Worm (Caenorhabditis elegans) whole organism, L1 larva: ENCODE measurements around the gene F48G7.8.

Experiments
- C04F5.9 ChIP-seq: sonication (generic microtip); optimal IDR thresholded peaks from 2 replicates; lab custom pipeline; 2016; ENCODE audit warnings: missing genetic modification characterization, missing compliant biosample characterization
- C16A3.4 ChIP-seq: fragments of 150-350 bp; optimal IDR thresholded peaks from 2 replicates; lab custom pipeline; 2014; ENCODE audit warnings: missing biosample characterization, missing genetic modification characterization
- F16B12.6 ChIP-seq: fragments of 150-350 bp; optimal IDR thresholded peaks from 2 replicates; lab custom pipeline; 2014; ENCODE audit warnings: missing biosample characterization, missing genetic modification characterization
- aly-2 ChIP-seq: fragments of 150-350 bp; optimal IDR thresholded peaks from 2 replicates; lab custom pipeline; 2014; ENCODE audit warnings: missing biosample characterization, missing genetic modification characterization
- ama-1 ChIP-seq: fragments of 150-350 bp; optimal IDR thresholded peaks from 2 replicates; lab custom pipeline; 2014
- ceh-63 ChIP-seq: fragments of 200-800 bp; sonication (Bioruptor generic); optimal IDR thresholded peaks from 2 replicates; lab custom pipeline; 2018; ENCODE audit warnings: mild to moderate bottlenecking, missing genetic modification characterization, missing compliant biosample characterization
- ceh-8 ChIP-seq: fragments of 200-800 bp; sonication (Bioruptor generic); optimal IDR thresholded peaks from 2 replicates; lab custom pipeline; 2018; ENCODE audit warnings: mild to moderate bottlenecking, missing genetic modification characterization, moderate library complexity, missing compliant biosample characterization
- ceh-90 ChIP-seq: sonication (generic microtip); optimal IDR thresholded peaks from 2 replicates; lab custom pipeline; 2016; ENCODE audit warnings: missing genetic modification characterization, missing compliant biosample characterization
- dsc-1 ChIP-seq: sonication (generic microtip); optimal IDR thresholded peaks from 2 replicates; lab custom pipeline; 2016; ENCODE audit warnings: mild to moderate bottlenecking, missing genetic modification characterization, missing compliant biosample characterization
- efl-1 ChIP-seq, 4 experiments: fragments of 150-350 bp; optimal IDR thresholded peaks in 3 of 4; peaks in 1 of 4; 1 replicate in 1 of 4; 2 replicates in 3 of 4; lab custom pipeline; 2014; ENCODE audit warnings: missing biosample characterization in 2 of 4, missing genetic modification characterization in 2 of 4, missing genetic modification reagents in 2 of 4
- efl-3 ChIP-seq: fragments of 200-800 bp; sonication (Bioruptor generic); optimal IDR thresholded peaks from 2 replicates; lab custom pipeline; 2018; ENCODE audit warnings: mild to moderate bottlenecking, missing genetic modification characterization, missing compliant biosample characterization
- elt-2 ChIP-seq: sonication (generic microtip); optimal IDR thresholded peaks from 2 replicates; lab custom pipeline; 2016; ENCODE audit warnings: missing genetic modification characterization, mild to moderate bottlenecking, inconsistent platforms, missing compliant biosample characterization, missing genetic modification reagents
- elt-3 ChIP-seq, 6 experiments: fragments of 150-350 bp in 1 of 6; sonication (generic microtip); optimal IDR thresholded peaks; 2 replicates each; lab custom pipeline; 2017 to 2018; ENCODE audit warnings: missing biosample characterization in 6 of 6, missing genetic modification characterization in 6 of 6, inconsistent platforms in 1 of 6
- ets-5 ChIP-seq: fragments of 200-800 bp; sonication (Bioruptor generic); IDR thresholded peaks from 2 replicates; pipeline ENCODE4 v1.3.6; 2022; ENCODE audit warnings: missing genetic modification characterization, missing compliant biosample characterization
- fkh-10 ChIP-seq: sonication (generic microtip); optimal IDR thresholded peaks from 2 replicates; lab custom pipeline; 2017; ENCODE audit warnings: missing biosample characterization, missing genetic modification reagents, missing genetic modification characterization
- fkh-4 ChIP-seq: sonication (generic microtip); optimal IDR thresholded peaks from 2 replicates; lab custom pipeline; 2016; ENCODE audit warnings: missing compliant biosample characterization, missing genetic modification characterization, borderline replicate concordance
- fos-1 ChIP-seq: fragments of 150-350 bp; optimal IDR thresholded peaks from 2 replicates; lab custom pipeline; 2014; ENCODE audit warnings: missing biosample characterization, missing genetic modification characterization
- grh-1 ChIP-seq: fragments of 200-800 bp; sonication (Bioruptor generic); IDR thresholded peaks from 2 replicates; pipeline ENCODE4 v1.3.6; 2022; ENCODE audit warnings: missing genetic modification reagents, missing genetic modification characterization, missing compliant biosample characterization
- irx-1 ChIP-seq: sonication (generic microtip); optimal IDR thresholded peaks from 2 replicates; lab custom pipeline; 2016; ENCODE audit warnings: missing genetic modification characterization, missing compliant biosample characterization
- isw-1 ChIP-seq: fragments of 200-800 bp; sonication (Bioruptor generic); IDR thresholded peaks from 2 replicates; pipeline ENCODE4 v1.3.6; 2022; ENCODE audit warnings: missing genetic modification characterization, missing compliant biosample characterization
- lin-13 ChIP-seq: fragments of 150-350 bp; optimal IDR thresholded peaks from 2 replicates; lab custom pipeline; 2014; ENCODE audit warnings: missing biosample characterization, missing genetic modification reagents, missing genetic modification characterization
- lin-14 ChIP-seq: fragments of 200-800 bp; sonication (Bioruptor generic); optimal IDR thresholded peaks from 2 replicates; lab custom pipeline; 2018; ENCODE audit warnings: mild to moderate bottlenecking, missing genetic modification characterization, moderate library complexity, missing compliant biosample characterization
- lin-35 ChIP-seq, 2 experiments: fragments of 150-350 bp; optimal IDR thresholded peaks; 2 replicates each; lab custom pipeline; 2014; ENCODE audit warnings: missing biosample characterization in 2 of 2, missing genetic modification characterization in 2 of 2, missing genetic modification reagents in 2 of 2
- lin-39 ChIP-seq: fragments of 150-350 bp; optimal IDR thresholded peaks from 2 replicates; lab custom pipeline; 2014; ENCODE audit warnings: missing biosample characterization, missing genetic modification reagents, missing genetic modification characterization
- lir-3 ChIP-seq: sonication (generic microtip); optimal IDR thresholded peaks from 2 replicates; lab custom pipeline; 2016; ENCODE audit warnings: mild to moderate bottlenecking, missing genetic modification characterization, moderate library complexity, missing compliant biosample characterization; ENCODE audit not compliant: poor library complexity
- lsy-2 ChIP-seq, 2 experiments: fragments of 150-350 bp; optimal IDR thresholded peaks; 2 replicates each; lab custom pipeline; 2014; ENCODE audit warnings: missing biosample characterization in 2 of 2, missing genetic modification characterization in 2 of 2
- nhr-11 ChIP-seq: fragments of 150-350 bp; optimal IDR thresholded peaks from 2 replicates; lab custom pipeline; 2014; ENCODE audit warnings: missing biosample characterization, missing genetic modification characterization
- nhr-19 ChIP-seq: fragments of 200-800 bp; sonication (Bioruptor generic); conservative IDR thresholded peaks from 2 replicates; pipeline ENCODE4 v1.3.6; 2022; ENCODE audit warnings: missing genetic modification characterization, missing compliant biosample characterization
- nhr-237 ChIP-seq: fragments of 150-350 bp; optimal IDR thresholded peaks from 2 replicates; lab custom pipeline; 2014; ENCODE audit warnings: missing biosample characterization, missing genetic modification characterization
- nhr-47 ChIP-seq: sonication (generic microtip); optimal IDR thresholded peaks from 2 replicates; lab custom pipeline; 2016; ENCODE audit warnings: mild to moderate bottlenecking, missing genetic modification characterization, moderate library complexity, missing compliant biosample characterization
- nhr-77 ChIP-seq: fragments of 150-350 bp; optimal IDR thresholded peaks from 2 replicates; lab custom pipeline; 2014; ENCODE audit warnings: missing biosample characterization, missing genetic modification characterization
- nhr-85 ChIP-seq: sonication (generic microtip); peaks from one replicate; lab custom pipeline; 2016; ENCODE audit warnings: missing genetic modification characterization, inconsistent platforms, missing compliant biosample characterization
- pax-3 ChIP-seq: fragments of 200-800 bp; sonication (Bioruptor generic); optimal IDR thresholded peaks from 2 replicates; lab custom pipeline; 2018; ENCODE audit warnings: mild to moderate bottlenecking, missing genetic modification characterization, moderate library complexity, missing compliant biosample characterization
- rnt-1 ChIP-seq: sonication (generic microtip); optimal IDR thresholded peaks from 2 replicates; lab custom pipeline; 2016; ENCODE audit warnings: mild to moderate bottlenecking, missing genetic modification characterization, moderate library complexity, missing compliant biosample characterization
- snu-23 ChIP-seq: sonication (generic microtip); optimal IDR thresholded peaks from 2 replicates; lab custom pipeline; 2016; ENCODE audit warnings: missing genetic modification characterization, missing compliant biosample characterization
- sptf-1 ChIP-seq: fragments of 150-350 bp; optimal IDR thresholded peaks from 2 replicates; lab custom pipeline; 2014; ENCODE audit warnings: missing biosample characterization, missing genetic modification characterization
- sup-37 ChIP-seq: fragments of 200-800 bp; sonication (Bioruptor generic); optimal IDR thresholded peaks from 2 replicates; lab custom pipeline; 2018; ENCODE audit warnings: mild to moderate bottlenecking, missing genetic modification characterization, missing compliant biosample characterization
- swsn-7 ChIP-seq: sonication (generic microtip); optimal IDR thresholded peaks from 2 replicates; lab custom pipeline; 2016; ENCODE audit warnings: missing genetic modification characterization, missing compliant biosample characterization
- tlp-1 ChIP-seq: fragments of 150-350 bp; optimal IDR thresholded peaks from 2 replicates; lab custom pipeline; 2014; ENCODE audit warnings: missing biosample characterization, missing genetic modification characterization
- unc-30 ChIP-seq: sonication (generic microtip); optimal IDR thresholded peaks from 2 replicates; lab custom pipeline; 2017; ENCODE audit warnings: missing biosample characterization, missing genetic modification characterization
- unc-98 ChIP-seq: fragments of 200-800 bp; sonication (Bioruptor generic); IDR thresholded peaks from 2 replicates; pipeline ENCODE4 v1.3.6; 2022; ENCODE audit warnings: missing genetic modification characterization, missing compliant biosample characterization
- zag-1 ChIP-seq: fragments of 150-350 bp; optimal IDR thresholded peaks from 2 replicates; lab custom pipeline; 2014; ENCODE audit warnings: missing biosample characterization, missing genetic modification characterization
- zip-4 ChIP-seq: fragments of 200-800 bp; sonication (Bioruptor generic); optimal IDR thresholded peaks from 2 replicates; lab custom pipeline; 2018; ENCODE audit warnings: mild to moderate bottlenecking, missing genetic modification characterization, moderate library complexity, missing compliant biosample characterization
- ztf-4 ChIP-seq: fragments of 150-350 bp; optimal IDR thresholded peaks from 2 replicates; lab custom pipeline; 2014; ENCODE audit warnings: missing biosample characterization, missing genetic modification characterization

F48G7.8 gene

ce11 chrV:626321-626720 lies 1.2 kb downstream of the F48G7.8 start, which contains the start of gene F48G7.7:
TSS of gene F48G7.7 (minus strand) at chrV:626421.
- TF ChIP-seq sup-37 (GFP tag; lab: Kevin White, UChicago): no peak
- TF ChIP-seq aly-2 (tag; lab: Kevin White, UChicago): no peak
- no peak for TF ChIP-seq pax-3 (tag; lab: Kevin White, UChicago)
- TF ChIP-seq lin-39: no peak
- no peak for TF ChIP-seq fkh-4
- no peak for TF ChIP-seq ztf-4 (tag; lab: Kevin White, UChicago)
- no peak for TF ChIP-seq swsn-7 (tag; lab: Kevin White, UChicago)
- no peak for TF ChIP-seq nhr-19 (GFP tag; lab: Robert Waterston, UW)
- no peak for TF ChIP-seq sptf-1 (tag; lab: Kevin White, UChicago)
- TF ChIP-seq lin-35 (GFP tag; optimal IDR thresholded peaks at IDR 0.05; lab: Kevin White, UChicago): no peak
- no peak for TF ChIP-seq lir-3
- no peak for TF ChIP-seq nhr-237 (tag; lab: Kevin White, UChicago)
- TF ChIP-seq zip-4 (GFP tag; lab: Kevin White, UChicago): no peak
- no peak for TF ChIP-seq lsy-2 (tag; optimal IDR thresholded peaks at IDR 0.05; lab: Kevin White, UChicago)
- no peak for TF ChIP-seq grh-1 (GFP tag; lab: Robert Waterston, UW)
- no peak for TF ChIP-seq nhr-85 (tag; lab: Kevin White, UChicago)
- no peak for TF ChIP-seq nhr-11 (tag; lab: Kevin White, UChicago)
- TF ChIP-seq fkh-10 (GFP tag; lab: Kevin White, UChicago): no peak
- TF ChIP-seq isw-1 (GFP tag; lab: Robert Waterston, UW): no peak
- TF ChIP-seq unc-98: no peak

- TF ChIP-seq efl-1 (optimal IDR thresholded peaks at IDR 0.05; lab: Kevin White, UChicago) (no peak), efl-1 (GFP tag; optimal IDR thresholded peaks at IDR 0.05 in 1 of 2; lab: Kevin White, UChicago) (no peak), ceh-90 (no peak), ceh-8 (GFP tag; lab: Kevin White, UChicago) (no peak), zag-1 (tag; lab: Kevin White, UChicago) (no peak), lin-13 (GFP tag; lab: Kevin White, UChicago) (no peak), swsn-7 (tag; lab: Kevin White, UChicago) (no peak), efl-3 (GFP tag; lab: Kevin White, UChicago) (no peak), nhr-77 (tag; lab: Kevin White, UChicago) (no peak), nhr-237 (tag; lab: Kevin White, UChicago) (no peak), ama-1 (no peak), ets-5 (GFP tag; lab: Robert Waterston, UW) (no peak), irx-1 (no peak), fkh-4 (no peak), F16B12.6 (tag; lab: Kevin White, UChicago) (no peak), C04F5.9 (tag; lab: Kevin White, UChicago) (no peak), unc-30 (no peak), pax-3 (tag; lab: Kevin White, UChicago) (no peak), fos-1 (no peak)
Measured at ce11 chrV:624922-625321, 2.6 kb downstream of the F48G7.8 start, which contains the start of gene srt-17. TSS of gene srt-17 (minus strand) at chrV:625022.

- no peak for TF ChIP-seq ama-1
- peak; percentile 29 for TF ChIP-seq elt-2 (tag; lab: Kevin White, UChicago)
Measured at ce11 chrV:622902-623301, 4.6 kb downstream of the F48G7.8 start, which contains the start of gene F48G7.5. TSS of gene F48G7.5 (minus strand) at chrV:622935.

DNA sequence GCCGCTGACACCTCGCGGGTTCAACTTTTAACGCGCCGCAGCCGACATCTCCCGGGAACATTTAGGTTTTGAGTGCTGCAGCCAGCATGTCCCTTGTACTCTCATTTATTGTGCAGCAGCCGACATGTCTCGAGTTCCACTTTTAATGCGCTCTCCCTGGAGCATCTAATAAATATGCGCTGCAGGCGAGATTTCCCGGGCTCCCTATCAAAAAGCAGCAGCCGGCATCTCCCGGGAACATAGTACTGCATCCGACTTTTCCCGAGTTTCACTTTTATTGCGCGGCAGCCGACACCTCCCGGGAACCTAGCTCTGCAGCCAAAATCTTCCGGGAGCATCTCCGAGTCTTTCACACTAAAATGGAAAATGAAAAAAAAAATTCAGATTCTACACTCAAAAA lies 6.5 kb downstream of the F48G7.8 start:
- TF ChIP-seq lin-39 (no peak), nhr-19 (GFP tag; lab: Robert Waterston, UW) (no peak), rnt-1 (tag; lab: Kevin White, UChicago) (no peak), unc-98 (no peak), elt-3 (tag; optimal IDR thresholded peaks at IDR 0.05; lab: Kevin White, UChicago) (no peak), tlp-1 (tag; lab: Kevin White, UChicago) (no peak), ceh-63 (no peak), lin-14 (GFP tag; lab: Kevin White, UChicago) (no peak), swsn-7 (tag; lab: Kevin White, UChicago) (no peak), efl-1 (optimal IDR thresholded peaks at IDR 0.05; lab: Kevin White, UChicago) (no peak), efl-1 (GFP tag; optimal IDR thresholded peaks at IDR 0.05 in 1 of 2; lab: Kevin White, UChicago) (no peak), nhr-237 (tag; lab: Kevin White, UChicago) (no peak), C04F5.9 (tag; lab: Kevin White, UChicago) (no peak), nhr-47 (no peak), dsc-1 (no peak), unc-30 (no peak), C16A3.4 (tag; lab: Kevin White, UChicago) (no peak), snu-23 (GFP tag; lab: Kevin White, UChicago) (no peak)
- TF ChIP-seq, all 84 proteins: peak for 0
